Worm (Caenorhabditis elegans) whole organism, midembryonic: ENCODE data around the gene klp-3.

Source experiments
- T22C8.4 ChIP-seq: fragments of 200-800 bp; sonication (Bioruptor generic); IDR thresholded peaks from 2 replicates; pipeline ENCODE4 v1.3.6; 2022; ENCODE audit warnings: missing genetic modification characterization, missing compliant biosample characterization
- cog-1 ChIP-seq: sonication (generic microtip); optimal IDR thresholded peaks from 2 replicates; lab custom pipeline; 2016; ENCODE audit warnings: missing genetic modification characterization, missing compliant biosample characterization
- flt-1 ChIP-seq: fragments of 200-800 bp; sonication (Bioruptor generic); IDR thresholded peaks from 2 replicates; pipeline ENCODE4 v1.3.6; 2022; ENCODE audit warnings: missing genetic modification characterization, missing compliant biosample characterization
- klf-2 ChIP-seq: fragments of 200-800 bp; sonication (Bioruptor generic); conservative IDR thresholded peaks from 2 replicates; pipeline ENCODE4 v1.3.6; 2022; ENCODE audit warnings: missing genetic modification reagents, missing genetic modification characterization, missing compliant biosample characterization
- med-1 ChIP-seq: sonication (generic microtip); optimal IDR thresholded peaks from 2 replicates; lab custom pipeline; 2017; ENCODE audit warnings: missing genetic modification characterization, mild to moderate bottlenecking, missing compliant biosample characterization, antibody characterized with exemption, missing genetic modification reagents; ENCODE audit not compliant: insufficient read depth
- ref-1 ChIP-seq: fragments of 200-800 bp; sonication (Bioruptor generic); conservative IDR thresholded peaks from 2 replicates; pipeline ENCODE4 v1.3.6; 2022; ENCODE audit warnings: missing genetic modification reagents, missing genetic modification characterization, missing compliant biosample characterization
- tab-1 ChIP-seq: fragments of 200-800 bp; sonication (Bioruptor generic); IDR thresholded peaks from 2 replicates; pipeline ENCODE4 v1.3.6; 2022; ENCODE audit warnings: missing genetic modification characterization, missing compliant biosample characterization
- ztf-23 ChIP-seq: fragments of 200-800 bp; sonication (Bioruptor generic); IDR thresholded peaks from 2 replicates; pipeline ENCODE4 v1.3.6; 2022; ENCODE audit warnings: missing genetic modification reagents, missing genetic modification characterization, missing compliant biosample characterization
- ztf-29 ChIP-seq: fragments of 200-800 bp; sonication (Bioruptor generic); IDR thresholded peaks from 2 replicates; pipeline ENCODE4 v1.3.6; 2022; ENCODE audit warnings: missing genetic modification reagents, missing genetic modification characterization, missing compliant biosample characterization

DNA sequence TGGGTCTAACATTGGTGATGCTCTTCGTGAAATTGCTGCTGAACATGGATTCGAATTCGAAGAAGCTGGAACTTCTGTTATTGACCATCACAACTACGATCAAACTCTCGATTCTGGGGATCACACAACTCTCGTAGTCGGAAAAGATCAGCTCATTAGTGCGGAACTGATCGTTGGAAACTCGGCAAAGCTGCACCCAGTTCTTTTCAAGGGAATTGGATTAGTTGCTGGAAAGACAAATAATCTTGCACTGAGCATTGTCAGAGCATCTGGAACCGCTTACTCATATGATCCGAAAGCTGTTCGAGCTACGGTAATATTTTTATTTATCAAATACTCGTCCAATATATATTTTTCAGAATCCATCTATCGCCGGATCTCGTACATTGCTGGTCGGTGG is 22.7 kb downstream of the klp-3 start:
- TF ChIP-seq med-1 (GFP tag; lab: Kevin White, UChicago) (no peak), flt-1 (GFP tag; lab: Robert Waterston, UW) (no peak), tab-1 (GFP tag; lab: Robert Waterston, UW) (no peak), cog-1 (no peak), ref-1 (GFP tag; lab: Robert Waterston, UW) (no peak), klf-2 (GFP tag; lab: Robert Waterston, UW) (no peak), ztf-29 (no peak), T22C8.4 (no peak), ztf-23 (GFP tag; lab: Robert Waterston, UW) (no peak)
